Fruit fly (Drosophila melanogaster) S2 (cell line): ENCODE data around the gene CG31139.

Experiments used
- CG8478 ChIP-seq: fragments of >200 bp; optimal IDR thresholded peaks from 2 replicates; lab custom pipeline; 2018
- CTCF ChIP-seq, 2 experiments: fragments of >200 bp; optimal IDR thresholded peaks; 2 replicates each; lab custom pipeline; 2018

DNA sequence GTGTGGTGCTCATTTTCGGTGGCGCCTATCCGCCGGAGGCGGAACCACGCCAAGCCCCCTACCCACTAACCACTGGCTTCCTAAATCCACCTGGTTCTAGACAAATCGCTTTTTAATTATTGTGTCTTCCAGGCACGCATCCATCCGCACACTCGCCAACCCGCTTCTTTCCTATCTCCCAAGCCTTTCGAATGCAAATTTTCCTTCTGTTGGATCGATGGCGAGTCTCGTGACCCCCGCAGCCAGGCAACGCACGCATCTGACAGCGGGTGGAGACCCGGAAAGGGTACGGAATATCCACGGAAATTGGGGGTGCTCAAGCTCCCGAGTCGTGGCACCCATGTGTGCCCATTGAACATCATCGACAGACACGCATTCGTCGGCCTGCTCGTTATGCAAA is 41.7 kb downstream of the CG31139 start, which contains the start of gene CG13842:
- TF ChIP-seq CTCF (optimal IDR thresholded peaks at IDR 0.05; lab: Kevin White, UChicago) (no peak), CG8478 (lab: Kevin White, UChicago) (no peak)
